Worm (Caenorhabditis elegans) whole organism, early embryonic: ENCODE data around the gene clec-198.
"Not testable (repeated sequence)": the region's sequence is repeated elsewhere in the genome, so short reads cannot be mapped to it uniquely, and the experiment has no call there.

Experiments used
- B0310.2 ChIP-seq: sonication (generic microtip); optimal IDR thresholded peaks from 2 replicates; lab custom pipeline; 2016; ENCODE audit warnings: mild to moderate bottlenecking, missing genetic modification characterization, missing compliant biosample characterization
- F13C5.2 ChIP-seq: sonication (generic microtip); optimal IDR thresholded peaks from 2 replicates; lab custom pipeline; 2017; ENCODE audit warnings: mild to moderate bottlenecking, missing genetic modification characterization, inconsistent platforms, missing compliant biosample characterization
- aly-1 ChIP-seq: sonication (generic microtip); optimal IDR thresholded peaks from 2 replicates; lab custom pipeline; 2016; ENCODE audit warnings: missing genetic modification characterization, missing compliant biosample characterization
- ama-1 ChIP-seq: fragments of 150-350 bp; optimal IDR thresholded peaks from 2 replicates; lab custom pipeline; 2014
- ceh-13 ChIP-seq: fragments of 200-800 bp; sonication (Bioruptor generic); optimal IDR thresholded peaks from 2 replicates; lab custom pipeline; 2018; ENCODE audit warnings: mild to moderate bottlenecking, missing genetic modification characterization, missing compliant biosample characterization
- ceh-36 ChIP-seq: sonication (generic microtip); optimal IDR thresholded peaks from 2 replicates; lab custom pipeline; 2016; ENCODE audit warnings: missing genetic modification characterization, inconsistent platforms, missing compliant biosample characterization
- ets-7 ChIP-seq: sonication (generic microtip); optimal IDR thresholded peaks from 2 replicates; lab custom pipeline; 2016; ENCODE audit warnings: missing genotype, missing genetic modification characterization, missing compliant biosample characterization
- flt-1 ChIP-seq: fragments of 200-800 bp; sonication (Bioruptor generic); IDR thresholded peaks from 2 replicates; pipeline ENCODE4 v1.3.6; 2022; ENCODE audit warnings: missing genetic modification characterization, missing compliant biosample characterization
- hmbx-1 ChIP-seq: sonication (generic microtip); optimal IDR thresholded peaks from 2 replicates; lab custom pipeline; 2016; ENCODE audit warnings: mild to moderate bottlenecking, missing genetic modification characterization, missing compliant biosample characterization
- hmg-4 ChIP-seq: fragments of 200-800 bp; sonication (Bioruptor generic); optimal IDR thresholded peaks from 2 replicates; lab custom pipeline; 2018; ENCODE audit warnings: mild to moderate bottlenecking, missing genetic modification characterization, missing compliant biosample characterization
- pes-1 ChIP-seq: fragments of 200-800 bp; sonication (Bioruptor generic); IDR thresholded peaks from 2 replicates; pipeline ENCODE4 v1.3.6; 2022; ENCODE audit warnings: missing genetic modification reagents, missing genetic modification characterization, missing compliant biosample characterization
- sea-1 ChIP-seq: fragments of 200-800 bp; sonication (Bioruptor generic); conservative IDR thresholded peaks from 2 replicates; pipeline ENCODE4 v1.3.6; 2022; ENCODE audit warnings: missing genetic modification characterization, missing compliant biosample characterization
- tbx-37 ChIP-seq: fragments of 200-800 bp; sonication (Bioruptor generic); conservative IDR thresholded peaks from 2 replicates; pipeline ENCODE4 v1.3.6; 2022; ENCODE audit warnings: missing genetic modification reagents, missing genetic modification characterization, missing compliant biosample characterization
- tra-4 ChIP-seq: sonication (generic microtip); optimal IDR thresholded peaks from 2 replicates; lab custom pipeline; 2017; ENCODE audit warnings: missing genetic modification characterization, missing compliant biosample characterization

ce11 chrIV:17307223-17307622 lies 39.7 kb upstream of the clec-198 start, which contains the start of gene T28F3.8:
- not testable (repeated sequence) for TF ChIP-seq ama-1 (lab: Kevin White, UChicago); F13C5.2 (tag; lab: Kevin White, UChicago); flt-1; aly-1 (tag; lab: Kevin White, UChicago); ceh-36 (tag; lab: Kevin White, UChicago); tbx-37 (GFP tag; lab: Robert Waterston, UW); ets-7 (tag; lab: Kevin White, UChicago); hmbx-1; B0310.2 (tag; lab: Kevin White, UChicago); hmg-4 (GFP tag; lab: Kevin White, UChicago); sea-1; ceh-13; pes-1 (GFP tag; lab: Robert Waterston, UW); tra-4
